Fruit fly (Drosophila melanogaster): ENCODE data around the gene CG17065.

DNA sequence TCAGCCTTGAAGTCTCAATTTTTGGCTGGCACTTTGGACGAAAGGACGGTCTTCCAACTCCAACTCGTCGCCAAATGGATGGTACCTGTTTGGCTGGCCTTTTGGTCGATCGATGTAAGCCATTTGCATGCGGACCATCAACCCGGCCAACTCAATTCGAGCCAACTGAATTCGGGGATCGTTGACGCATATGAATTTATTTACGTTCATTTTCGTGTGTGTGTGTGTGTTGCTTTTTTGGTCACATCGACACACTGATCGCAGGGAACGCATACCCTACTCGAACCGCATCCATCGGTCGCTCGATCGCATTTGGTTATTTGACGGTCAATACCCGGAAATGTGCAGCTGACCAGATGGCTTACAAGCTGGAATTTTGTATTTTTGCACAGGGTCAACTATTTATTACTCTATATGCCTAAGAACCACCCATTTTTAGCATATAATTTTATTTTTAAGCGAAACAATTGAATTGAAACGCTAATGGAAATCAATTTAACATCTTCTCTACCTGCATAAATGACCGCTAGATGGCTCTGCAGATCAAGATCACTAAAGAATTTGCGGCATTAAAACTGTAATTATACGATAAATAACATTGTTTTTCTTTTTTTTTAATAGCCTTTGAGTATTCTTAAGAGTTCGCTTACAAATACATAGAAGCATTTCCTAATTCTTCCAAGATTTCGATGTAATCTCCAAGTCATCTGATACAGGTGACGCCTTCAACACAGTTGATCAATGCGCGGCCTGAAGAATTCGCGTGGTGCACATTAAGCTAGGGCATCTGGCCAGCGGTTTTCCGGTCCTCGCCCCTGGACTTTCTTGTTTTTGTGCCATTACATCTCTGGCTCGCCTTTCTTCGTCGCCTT is 18.0 kb downstream of the CG17065 start:
- no peak for TF ChIP-seq psq (optimal IDR thresholded peaks at IDR 0.05)
- no peak for TF ChIP-seq Myc (optimal IDR thresholded peaks at IDR 0.05)
- TF ChIP-seq Sin3A (optimal IDR thresholded peaks at IDR 0.05): no peak
- no peak for TF ChIP-seq h (optimal IDR thresholded peaks at IDR 0.05)

All from Kc167 (cell line).